Fruit fly (Drosophila melanogaster): Measurements from ENCODE around the gene CG4565.

DNA sequence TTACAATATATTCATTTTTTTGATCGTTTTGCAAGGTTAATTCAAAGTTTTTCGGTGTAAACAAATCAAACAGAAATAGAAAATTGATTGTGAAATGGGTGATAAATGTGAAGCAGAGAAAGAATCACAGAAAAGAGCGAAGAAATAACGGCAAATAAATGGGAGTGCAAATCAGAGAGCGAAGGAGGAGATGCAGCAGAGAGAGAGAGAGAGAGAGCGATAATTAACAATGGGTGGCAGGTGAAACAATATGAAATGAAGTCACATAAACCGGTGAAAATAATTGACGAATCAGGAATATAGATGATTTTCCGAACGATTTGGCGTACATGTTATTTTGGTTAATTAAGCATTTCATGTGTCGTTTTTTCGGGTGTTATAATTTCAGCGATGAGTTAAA, 11.4 kb downstream of the CG4565 start:
- TF ChIP-seq OdsH (GFP tag; optimal IDR thresholded peaks at IDR 0.05) (no peak), jim (GFP tag; optimal IDR thresholded peaks at IDR 0.05) (no peak), usp (GFP tag; optimal IDR thresholded peaks at IDR 0.05) (no peak), Abd-B (GFP tag; optimal IDR thresholded peaks at IDR 0.05) (no peak), woc (GFP tag; optimal IDR thresholded peaks at IDR 0.05) (no peak), Hnf4 (GFP tag; optimal IDR thresholded peaks at IDR 0.05) (no peak), h (GFP tag; optimal IDR thresholded peaks at IDR 0.05) (no peak), CrebA (GFP tag; optimal IDR thresholded peaks at IDR 0.05; ENCODE audit: borderline replicate concordance) (no peak), Jra (GFP tag; optimal IDR thresholded peaks at IDR 0.05) (no peak), Dfd (GFP tag; optimal IDR thresholded peaks at IDR 0.05) (no peak), Sp1 (GFP tag; optimal IDR thresholded peaks at IDR 0.05) (no peak), rgr (GFP tag; optimal IDR thresholded peaks at IDR 0.05) (no peak), Hr78 (GFP tag; optimal IDR thresholded peaks at IDR 0.05) (no peak), psq (GFP tag; optimal IDR thresholded peaks at IDR 0.05) (no peak)

All from whole organism, wandering third instar larva.